Worm (Caenorhabditis elegans) whole organism, young adult: ENCODE data around the gene mac-1.

Experiments used
- B0019.2 ChIP-seq: fragments of 200-800 bp; sonication (Bioruptor generic); conservative IDR thresholded peaks from 2 replicates; pipeline ENCODE4 v1.3.6; 2022; ENCODE audit warnings: missing genetic modification reagents, missing genetic modification characterization, missing compliant biosample characterization
- B0261.1 ChIP-seq: sonication (generic microtip); optimal IDR thresholded peaks from 2 replicates; lab custom pipeline; 2016; ENCODE audit warnings: mild to moderate bottlenecking, missing genetic modification characterization, moderate library complexity, missing compliant biosample characterization
- B0336.3 ChIP-seq: fragments of 200-800 bp; sonication (Bioruptor generic); IDR thresholded peaks from 2 replicates; pipeline ENCODE4 v1.3.6; 2022; ENCODE audit warnings: missing genetic modification characterization, missing compliant biosample characterization
- C17E4.6 ChIP-seq: fragments of 200-800 bp; sonication (Bioruptor generic); IDR thresholded peaks from 2 replicates; pipeline ENCODE4 v1.3.6; 2022; ENCODE audit warnings: missing genetic modification reagents, missing genetic modification characterization, missing compliant biosample characterization
- F10E7.11 ChIP-seq: sonication (generic microtip); optimal IDR thresholded peaks from 2 replicates; lab custom pipeline; 2017; ENCODE audit warnings: mild to moderate bottlenecking, missing genetic modification characterization, moderate library complexity, missing compliant biosample characterization
- F23B12.7 ChIP-seq: sonication (generic microtip); optimal IDR thresholded peaks from 2 replicates; lab custom pipeline; 2017; ENCODE audit warnings: missing genetic modification characterization, mild to moderate bottlenecking, missing compliant biosample characterization, antibody characterized with exemption, moderate library complexity; ENCODE audit not compliant: insufficient read depth
- F39B2.1 ChIP-seq: fragments of 200-800 bp; sonication (Bioruptor generic); IDR thresholded peaks from 2 replicates; pipeline ENCODE4 v1.3.6; 2022; ENCODE audit warnings: missing genetic modification reagents, missing genetic modification characterization, missing compliant biosample characterization
- F55B11.4 ChIP-seq: sonication (generic microtip); optimal IDR thresholded peaks from 2 replicates; lab custom pipeline; 2016; ENCODE audit warnings: missing compliant biosample characterization, missing genetic modification characterization, borderline replicate concordance; ENCODE audit not compliant: insufficient read depth
- T26A5.8 ChIP-seq: sonication (generic microtip); optimal IDR thresholded peaks from 2 replicates; lab custom pipeline; 2016; ENCODE audit warnings: missing genetic modification characterization, missing compliant biosample characterization
- Y53G8AR.9 ChIP-seq: fragments of 200-800 bp; sonication (Bioruptor generic); conservative IDR thresholded peaks from 2 replicates; pipeline ENCODE4 v1.3.6; 2022; ENCODE audit warnings: missing genetic modification reagents, missing genetic modification characterization, missing compliant biosample characterization
- Y95B8A.8 ChIP-seq: fragments of 200-800 bp; sonication (Bioruptor generic); IDR thresholded peaks from 2 replicates; pipeline ENCODE4 v1.3.6; 2022; ENCODE audit warnings: missing genetic modification reagents, missing genetic modification characterization, missing compliant biosample characterization
- aptf-3 ChIP-seq: fragments of 200-800 bp; sonication (Bioruptor generic); IDR thresholded peaks from 2 replicates; pipeline ENCODE4 v1.3.6; 2022; ENCODE audit warnings: missing genetic modification characterization, missing compliant biosample characterization
- athp-1 ChIP-seq: sonication (generic microtip); optimal IDR thresholded peaks from 2 replicates; lab custom pipeline; 2017; ENCODE audit warnings: mild to moderate bottlenecking, missing genetic modification characterization, missing compliant biosample characterization
- attf-6 ChIP-seq: fragments of 200-800 bp; sonication (Bioruptor generic); IDR thresholded peaks from 2 replicates; pipeline ENCODE4 v1.3.6; 2022; ENCODE audit warnings: missing genetic modification reagents, missing genetic modification characterization, missing compliant biosample characterization
- bed-2 ChIP-seq: fragments of 200-800 bp; sonication (Bioruptor generic); IDR thresholded peaks from 2 replicates; pipeline ENCODE4 v1.3.6; 2022; ENCODE audit warnings: missing genetic modification reagents, missing genetic modification characterization, missing compliant biosample characterization
- cebp-2 ChIP-seq: fragments of 200-800 bp; sonication (Bioruptor generic); IDR thresholded peaks from 2 replicates; pipeline ENCODE4 v1.3.6; 2022; ENCODE audit warnings: missing genetic modification characterization, missing compliant biosample characterization
- ceh-27 ChIP-seq: fragments of 200-800 bp; sonication (Bioruptor generic); optimal IDR thresholded peaks from 2 replicates; lab custom pipeline; 2018; ENCODE audit warnings: mild to moderate bottlenecking, missing genetic modification characterization, moderate library complexity, missing compliant biosample characterization
- ceh-79 ChIP-seq: sonication (generic microtip); optimal IDR thresholded peaks from 2 replicates; lab custom pipeline; 2017; ENCODE audit warnings: mild to moderate bottlenecking, missing genetic modification characterization, missing compliant biosample characterization
- die-1 ChIP-seq: sonication (generic microtip); optimal IDR thresholded peaks from 2 replicates; lab custom pipeline; 2016; ENCODE audit warnings: missing genotype, mild to moderate bottlenecking, missing genetic modification characterization, missing compliant biosample characterization
- dox-1 ChIP-seq: fragments of 200-800 bp; sonication (Bioruptor generic); IDR thresholded peaks from 2 replicates; pipeline ENCODE4 v1.3.6; 2022; ENCODE audit warnings: missing genetic modification reagents, missing genetic modification characterization, missing compliant biosample characterization
- dpff-1 ChIP-seq: sonication (generic microtip); optimal IDR thresholded peaks from 2 replicates; lab custom pipeline; 2017; ENCODE audit warnings: mild to moderate bottlenecking, missing genetic modification characterization, missing compliant biosample characterization
- egl-18 ChIP-seq: fragments of 200-800 bp; sonication (Bioruptor generic); IDR thresholded peaks from 2 replicates; pipeline ENCODE4 v1.3.6; 2022; ENCODE audit warnings: missing genetic modification reagents, missing genetic modification characterization, missing compliant biosample characterization
- gei-17 ChIP-seq: fragments of 200-800 bp; sonication (Bioruptor generic); optimal IDR thresholded peaks from 2 replicates; lab custom pipeline; 2018; ENCODE audit warnings: mild to moderate bottlenecking, missing genetic modification characterization, missing compliant biosample characterization
- him-1 ChIP-seq: sonication (generic microtip); optimal IDR thresholded peaks from 2 replicates; lab custom pipeline; 2016; ENCODE audit warnings: missing genotype, missing genetic modification reagents, missing genetic modification characterization, missing compliant biosample characterization
- hlh-12 ChIP-seq: sonication (generic microtip); optimal IDR thresholded peaks from 2 replicates; lab custom pipeline; 2016; ENCODE audit warnings: missing genetic modification characterization, missing compliant biosample characterization
- hlh-26 ChIP-seq: fragments of 200-800 bp; sonication (Bioruptor generic); conservative IDR thresholded peaks from 2 replicates; pipeline ENCODE4 v1.3.6; 2022; ENCODE audit warnings: missing genetic modification reagents, missing genetic modification characterization, missing compliant biosample characterization
- lin-35 ChIP-seq, 3 experiments: fragments of 150-350 bp in 2 of 3; sonication (generic microtip) in 1 of 3; optimal IDR thresholded peaks; 2 replicates each; lab custom pipeline; 2014 to 2018; ENCODE audit warnings: missing biosample characterization in 3 of 3, missing genetic modification characterization in 3 of 3, missing genetic modification reagents in 3 of 3
- lsy-27 ChIP-seq: sonication (generic microtip); optimal IDR thresholded peaks from 2 replicates; lab custom pipeline; 2017; ENCODE audit warnings: missing genetic modification characterization, mild to moderate bottlenecking, missing compliant biosample characterization, antibody characterized with exemption, missing genotype, borderline replicate concordance; ENCODE audit not compliant: insufficient read depth
- madf-10 ChIP-seq: sonication (generic microtip); optimal IDR thresholded peaks from 2 replicates; lab custom pipeline; 2016; ENCODE audit warnings: mild to moderate bottlenecking, missing genetic modification characterization, missing compliant biosample characterization
- madf-8 ChIP-seq: fragments of 200-800 bp; sonication (Bioruptor generic); conservative IDR thresholded peaks from 2 replicates; pipeline ENCODE4 v1.3.6; 2022; ENCODE audit warnings: missing genetic modification reagents, missing genetic modification characterization, missing compliant biosample characterization
- nfya-2 ChIP-seq: fragments of 200-800 bp; sonication (Bioruptor generic); IDR thresholded peaks from 2 replicates; pipeline ENCODE4 v1.3.6; 2022; ENCODE audit warnings: missing genetic modification reagents, missing genetic modification characterization, missing compliant biosample characterization
- nhr-120 ChIP-seq: fragments of 200-800 bp; sonication (Bioruptor generic); IDR thresholded peaks from 2 replicates; pipeline ENCODE4 v1.3.6; 2022; ENCODE audit warnings: missing genetic modification characterization, missing compliant biosample characterization
- nhr-90 ChIP-seq: sonication (generic microtip); optimal IDR thresholded peaks from 2 replicates; lab custom pipeline; 2016; ENCODE audit warnings: missing genotype, mild to moderate bottlenecking, missing genetic modification characterization, missing compliant biosample characterization
- pha-4 ChIP-seq: fragments of 150-350 bp; sonication (generic microtip); optimal IDR thresholded peaks from 2 replicates; lab custom pipeline; 2014; ENCODE audit warnings: missing biosample characterization, missing genetic modification reagents, missing genetic modification characterization
- repo-1 ChIP-seq: sonication (generic microtip); optimal IDR thresholded peaks from 2 replicates; lab custom pipeline; 2017; ENCODE audit warnings: mild to moderate bottlenecking, missing genetic modification characterization, missing compliant biosample characterization
- sdz-38 ChIP-seq: sonication (generic microtip); optimal IDR thresholded peaks from 2 replicates; lab custom pipeline; 2016; ENCODE audit warnings: missing genotype, missing genetic modification characterization, missing compliant biosample characterization
- sea-2 ChIP-seq: fragments of 200-800 bp; sonication (Bioruptor generic); IDR thresholded peaks from 2 replicates; pipeline ENCODE4 v1.3.6; 2022; ENCODE audit warnings: missing genetic modification characterization, missing compliant biosample characterization
- snpc-1.1 ChIP-seq: sonication (generic microtip); optimal IDR thresholded peaks from 2 replicates; lab custom pipeline; 2017; ENCODE audit warnings: missing genetic modification characterization, mild to moderate bottlenecking, missing compliant biosample characterization, antibody characterized with exemption, moderate library complexity, missing genotype, missing genetic modification reagents; ENCODE audit not compliant: insufficient read depth
- snpc-1.3 ChIP-seq: sonication (generic microtip); optimal IDR thresholded peaks from 2 replicates; lab custom pipeline; 2017; ENCODE audit warnings: missing genetic modification characterization, mild to moderate bottlenecking, missing compliant biosample characterization, antibody characterized with exemption, moderate library complexity, missing genotype, missing genetic modification reagents; ENCODE audit not compliant: insufficient read depth
- snpc-3.4 ChIP-seq: sonication (generic microtip); optimal IDR thresholded peaks from 2 replicates; lab custom pipeline; 2017; ENCODE audit warnings: missing genetic modification characterization, mild to moderate bottlenecking, missing compliant biosample characterization, antibody characterized with exemption, moderate library complexity, missing genotype, missing genetic modification reagents
- tbp1 ChIP-seq: fragments of 200-800 bp; sonication (Bioruptor generic); optimal IDR thresholded peaks from 2 replicates; lab custom pipeline; 2018; ENCODE audit warnings: mild to moderate bottlenecking, missing genetic modification characterization, missing compliant biosample characterization
- unc-62 ChIP-seq: fragments of 150-350 bp; optimal IDR thresholded peaks from 2 replicates; lab custom pipeline; 2014; ENCODE audit warnings: missing biosample characterization, missing genetic modification reagents, missing genetic modification characterization
- xnd-1 ChIP-seq: sonication (generic microtip); optimal IDR thresholded peaks from 2 replicates; lab custom pipeline; 2016; ENCODE audit warnings: missing genotype, missing genetic modification reagents, missing genetic modification characterization, missing compliant biosample characterization
- zfh-2 ChIP-seq: fragments of 200-800 bp; sonication (Bioruptor generic); conservative IDR thresholded peaks from 2 replicates; pipeline ENCODE4 v1.3.6; 2022; ENCODE audit warnings: missing genetic modification reagents, missing genetic modification characterization, missing compliant biosample characterization
- zim-3 ChIP-seq: sonication (generic microtip); optimal IDR thresholded peaks from 2 replicates; lab custom pipeline; 2017; ENCODE audit warnings: mild to moderate bottlenecking, missing genetic modification characterization, moderate library complexity, missing compliant biosample characterization
- ztf-18 ChIP-seq: sonication (generic microtip); optimal IDR thresholded peaks from 2 replicates; lab custom pipeline; 2016; ENCODE audit warnings: missing genotype, mild to moderate bottlenecking, missing genetic modification characterization, missing compliant biosample characterization
- ztf-25 ChIP-seq: fragments of 200-800 bp; sonication (Bioruptor generic); IDR thresholded peaks from 2 replicates; pipeline ENCODE4 v1.3.6; 2022; ENCODE audit warnings: missing genetic modification reagents, missing genetic modification characterization, missing compliant biosample characterization
- ztf-26 ChIP-seq: sonication (generic microtip); optimal IDR thresholded peaks from 2 replicates; lab custom pipeline; 2017; ENCODE audit warnings: missing genetic modification characterization, missing compliant biosample characterization

Gene mac-1

ce11 chrII:13334966-13335698 is 14.4 kb upstream of the mac-1 start:
- 0 out of 2 replicates have a peak, but pooled peaks have one; percentile 28 for TF ChIP-seq Y95B8A.8 (GFP tag; lab: Robert Waterston, UW)
- no peak for TF ChIP-seq nfya-2
- TF ChIP-seq Y53G8AR.9 (GFP tag; lab: Robert Waterston, UW): no peak
- peak; percentile 99 for TF ChIP-seq zfh-2 (GFP tag; lab: Robert Waterston, UW)
- peak; percentile 43 for TF ChIP-seq die-1 (tag; lab: Kevin White, UChicago)
- peak; percentile 51 for TF ChIP-seq ztf-26 (tag; lab: Kevin White, UChicago)
- no peak for TF ChIP-seq B0261.1 (tag; lab: Kevin White, UChicago)
- peak; percentile 19 for TF ChIP-seq gei-17 (GFP tag; lab: Kevin White, UChicago)
- TF ChIP-seq athp-1 (tag; lab: Kevin White, UChicago): no peak
- TF ChIP-seq hlh-12: no peak
- no peak for TF ChIP-seq F55B11.4 (tag; lab: Kevin White, UChicago)
- TF ChIP-seq him-1: no peak
- no peak for TF ChIP-seq hlh-26
- no peak for TF ChIP-seq snpc-1.1 (tag; lab: Kevin White, UChicago)
- TF ChIP-seq F10E7.11 (tag; lab: Kevin White, UChicago): no peak
- peak; percentile 36 for TF ChIP-seq ztf-18 (tag; lab: Kevin White, UChicago)
- TF ChIP-seq pha-4 (tag; lab: Kevin White, UChicago): peak; percentile 7
- peak; percentile 43 for TF ChIP-seq madf-10 (tag; lab: Kevin White, UChicago)
- no peak for TF ChIP-seq sea-2 (GFP tag; lab: Robert Waterston, UW)
- TF ChIP-seq xnd-1 (tag; lab: Kevin White, UChicago): no peak
- no peak for TF ChIP-seq tbp1 (GFP tag; lab: Kevin White, UChicago)
- no peak for TF ChIP-seq repo-1 (tag; lab: Kevin White, UChicago)
- TF ChIP-seq dox-1 (GFP tag; lab: Robert Waterston, UW): peak; percentile 87
- TF ChIP-seq lin-35 (GFP tag; optimal IDR thresholded peaks at IDR 0.05; lab: Kevin White, UChicago): peak in 1 of 3 experiments; percentile 25
- no peak for TF ChIP-seq zim-3
- no peak for TF ChIP-seq B0019.2 (GFP tag; lab: Robert Waterston, UW)
- TF ChIP-seq attf-6: no peak
- TF ChIP-seq nhr-120 (GFP tag; lab: Robert Waterston, UW): no peak
- TF ChIP-seq dpff-1 (tag; lab: Kevin White, UChicago): no peak
- TF ChIP-seq B0336.3 (GFP tag; lab: Robert Waterston, UW): peak; percentile 68
- no peak for TF ChIP-seq F23B12.7 (tag; lab: Kevin White, UChicago)
- TF ChIP-seq ztf-25 (GFP tag; lab: Robert Waterston, UW): no peak
- no peak for TF ChIP-seq snpc-1.3
- no peak for TF ChIP-seq snpc-3.4
- TF ChIP-seq unc-62 (GFP tag; lab: Kevin White, UChicago): no peak
- TF ChIP-seq lsy-27 (tag; lab: Kevin White, UChicago): no peak
- TF ChIP-seq nhr-90 (tag; lab: Kevin White, UChicago): peak; percentile 0
- TF ChIP-seq F39B2.1: no peak
- 0 out of 2 replicates have a peak, but pooled peaks have one; percentile 30 for TF ChIP-seq bed-2 (GFP tag; lab: Robert Waterston, UW)
- TF ChIP-seq aptf-3: no peak
- no peak for TF ChIP-seq T26A5.8 (tag; lab: Kevin White, UChicago)
- no peak for TF ChIP-seq madf-8 (GFP tag; lab: Robert Waterston, UW)
- no peak for TF ChIP-seq ceh-79 (tag; lab: Kevin White, UChicago)
- peak; percentile 79 for TF ChIP-seq ceh-27
- no peak for TF ChIP-seq egl-18 (GFP tag; lab: Robert Waterston, UW)
- no peak for TF ChIP-seq cebp-2 (GFP tag; lab: Robert Waterston, UW)
- TF ChIP-seq sdz-38 (tag; lab: Kevin White, UChicago): no peak
- no peak for TF ChIP-seq C17E4.6 (GFP tag; lab: Robert Waterston, UW)
